Worm (Caenorhabditis elegans): Measurements from ENCODE around the gene F53C3.4.

- TF ChIP-seq ama-1 (optimal IDR thresholded peaks at IDR 0.05): no peak
- no peak for TF ChIP-seq pes-1 (GFP tag; IDR thresholded peaks at IDR 0.05)
- TF ChIP-seq hnd-1 (tag; optimal IDR thresholded peaks at IDR 0.05): no peak
- TF ChIP-seq hmg-4 (GFP tag; optimal IDR thresholded peaks at IDR 0.05): no peak
Observed at ce11 chrII:3931825-3932224, 30.6 kb downstream of the F53C3.4 start.

Data from whole organism, early embryonic.